Worm (Caenorhabditis elegans): ENCODE results near the gene ZK829.7.

DNA sequence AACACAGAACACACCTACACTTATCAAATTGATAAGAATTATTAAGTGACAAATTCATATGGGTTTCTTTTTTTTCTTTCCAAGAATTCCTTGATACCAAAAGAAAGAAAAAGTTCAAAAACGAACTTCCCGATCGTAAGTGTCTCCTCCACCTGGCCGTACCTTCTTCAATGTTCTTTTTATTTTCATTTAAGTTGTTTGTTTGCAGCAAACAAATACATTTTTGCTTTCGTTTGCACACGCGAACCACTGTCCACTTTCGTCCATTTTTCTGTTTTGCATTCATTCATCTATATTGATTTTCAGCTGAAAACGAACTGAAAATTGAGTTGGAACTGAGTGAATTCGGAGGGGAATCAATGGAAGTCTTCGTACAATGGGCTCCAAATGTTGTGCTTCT is 49.6 kb downstream of the ZK829.7 start, which contains the start of gene VZK822L.2:
- TF ChIP-seq ces-1 (GFP tag; optimal IDR thresholded peaks at IDR 0.05) (no peak), unc-39 (tag; optimal IDR thresholded peaks at IDR 0.05) (no peak), unc-62 (GFP tag; optimal IDR thresholded peaks at IDR 0.05) (no peak), lsy-2 (tag; optimal IDR thresholded peaks at IDR 0.05) (no peak), mls-2 (tag; optimal IDR thresholded peaks at IDR 0.05) (no peak), mep-1 (tag; optimal IDR thresholded peaks at IDR 0.05) (no peak), tbx-8 (GFP tag; optimal IDR thresholded peaks at IDR 0.05) (no peak), snpc-4 (tag; optimal IDR thresholded peaks at IDR 0.05) (no peak), nhr-76 (tag; optimal IDR thresholded peaks at IDR 0.05) (no peak), nhr-12 (tag; optimal IDR thresholded peaks at IDR 0.05) (no peak)

Measured in whole organism, mixed stage, embryonic.